Fruit fly (Drosophila melanogaster): ENCODE measurements around the gene CG6696.

- TF ChIP-seq CG4496 (GFP tag; IDR thresholded peaks at IDR 0.05) (no peak), CG17806 (tag; optimal IDR thresholded peaks at IDR 0.05) (no peak), CG34367 (tag; optimal IDR thresholded peaks at IDR 0.05) (no peak), CG12605 (GFP tag; IDR thresholded peaks at IDR 0.05) (no peak), CG14655 (GFP tag; optimal IDR thresholded peaks at IDR 0.05) (no peak), CG8301 (tag; optimal IDR thresholded peaks at IDR 0.05) (no peak), CG15710 (tag; optimal IDR thresholded peaks at IDR 0.05) (no peak), Snoo (tag; optimal IDR thresholded peaks at IDR 0.05) (no peak)
Observed at dm6 chrX:18669811-18670477, 8.0 kb upstream of the CG6696 start.

All from whole organism, pupa.